Worm (Caenorhabditis elegans) whole organism, early embryonic: ENCODE measurements around the gene F29B9.5.

Source experiments
- ama-1 ChIP-seq: fragments of 150-350 bp; optimal IDR thresholded peaks from 2 replicates; lab custom pipeline; 2014
- ceh-13 ChIP-seq: fragments of 200-800 bp; sonication (Bioruptor generic); optimal IDR thresholded peaks from 2 replicates; lab custom pipeline; 2018; ENCODE audit warnings: mild to moderate bottlenecking, missing genetic modification characterization, missing compliant biosample characterization
- ets-7 ChIP-seq: sonication (generic microtip); optimal IDR thresholded peaks from 2 replicates; lab custom pipeline; 2016; ENCODE audit warnings: missing genotype, missing genetic modification characterization, missing compliant biosample characterization
- flt-1 ChIP-seq: fragments of 200-800 bp; sonication (Bioruptor generic); IDR thresholded peaks from 2 replicates; pipeline ENCODE4 v1.3.6; 2022; ENCODE audit warnings: missing genetic modification characterization, missing compliant biosample characterization
- scrt-1 ChIP-seq: fragments of 200-800 bp; sonication (Bioruptor generic); IDR thresholded peaks from 2 replicates; pipeline ENCODE4 v1.3.6; 2022; ENCODE audit warnings: missing genetic modification characterization, missing compliant biosample characterization
- tbx-37 ChIP-seq: fragments of 200-800 bp; sonication (Bioruptor generic); conservative IDR thresholded peaks from 2 replicates; pipeline ENCODE4 v1.3.6; 2022; ENCODE audit warnings: missing genetic modification reagents, missing genetic modification characterization, missing compliant biosample characterization

F29B9.5 gene

DNA sequence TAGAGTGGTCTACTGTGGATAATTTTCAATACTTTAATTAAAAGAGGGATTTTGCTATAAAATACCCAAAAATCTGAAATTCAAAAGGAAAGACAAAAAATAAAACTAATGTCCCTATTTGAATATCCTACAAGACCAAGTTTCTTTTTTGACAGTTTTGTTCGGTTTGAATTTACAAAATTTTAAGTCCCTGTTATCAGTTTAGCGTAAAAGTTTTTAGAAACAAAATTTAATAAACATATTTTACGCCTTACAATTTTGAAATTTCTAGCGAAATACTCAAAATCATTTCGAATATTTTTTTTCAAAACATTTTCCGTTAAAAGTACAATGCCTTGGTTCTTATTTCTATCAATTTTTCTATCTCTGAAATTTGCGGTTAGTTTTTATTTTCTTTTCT, 40.2 kb downstream of the F29B9.5 start, which contains the start of gene spe-51:
Gene spe-51 (plus strand): TSS at position 301 of the 400 bp plus-strand sequence.
- TF ChIP-seq ets-7 (tag; lab: Kevin White, UChicago) (no peak), flt-1 (GFP tag; lab: Robert Waterston, UW) (no peak), tbx-37 (no peak), scrt-1 (no peak), ceh-13 (GFP tag; lab: Kevin White, UChicago) (no peak), ama-1 (no peak)
